Worm (Caenorhabditis elegans) whole organism, young adult: ENCODE measurements around the gene lnp-1.

Source experiments
- B0035.1 ChIP-seq: sonication (generic microtip); optimal IDR thresholded peaks from 2 replicates; lab custom pipeline; 2016; ENCODE audit warnings: missing genetic modification characterization, mild to moderate bottlenecking, missing compliant biosample characterization, missing genotype, missing genetic modification reagents
- D2030.7 ChIP-seq: fragments of 200-800 bp; sonication (Bioruptor generic); IDR thresholded peaks from 2 replicates; pipeline ENCODE4 v1.3.6; 2022; ENCODE audit warnings: missing genetic modification reagents, missing genetic modification characterization, missing compliant biosample characterization
- F22D6.2 ChIP-seq: sonication (generic microtip); optimal IDR thresholded peaks from 2 replicates; lab custom pipeline; 2016; ENCODE audit warnings: mild to moderate bottlenecking, missing genetic modification characterization, missing compliant biosample characterization
- F23B12.7 ChIP-seq: sonication (generic microtip); optimal IDR thresholded peaks from 2 replicates; lab custom pipeline; 2017; ENCODE audit warnings: missing genetic modification characterization, mild to moderate bottlenecking, missing compliant biosample characterization, antibody characterized with exemption, moderate library complexity; ENCODE audit not compliant: insufficient read depth
- F33H1.4 ChIP-seq: fragments of 200-800 bp; sonication (Bioruptor generic); IDR thresholded peaks from 2 replicates; pipeline ENCODE4 v1.3.6; 2022; ENCODE audit warnings: missing genetic modification reagents, missing genetic modification characterization, missing compliant biosample characterization
- F57A8.1 ChIP-seq: fragments of 200-800 bp; sonication (Bioruptor generic); optimal IDR thresholded peaks from 2 replicates; lab custom pipeline; 2018; ENCODE audit warnings: mild to moderate bottlenecking, missing genetic modification characterization, moderate library complexity, missing compliant biosample characterization
- ZK185.1 ChIP-seq: sonication (generic microtip); optimal IDR thresholded peaks from 2 replicates; lab custom pipeline; 2016; ENCODE audit warnings: mild to moderate bottlenecking, missing genetic modification characterization, missing compliant biosample characterization; ENCODE audit not compliant: poor library complexity, severe bottlenecking
- akir-1 ChIP-seq: fragments of 200-800 bp; sonication (Bioruptor generic); optimal IDR thresholded peaks from 2 replicates; lab custom pipeline; 2018; ENCODE audit warnings: mild to moderate bottlenecking, missing genetic modification characterization, moderate library complexity, missing compliant biosample characterization
- ama-1 ChIP-seq, 3 experiments: fragments of 150-350 bp in 1 of 3; sonication (generic microtip) in 2 of 3; optimal IDR thresholded peaks; 2 replicates each; lab custom pipeline; 2014 to 2018; ENCODE audit warnings: missing biosample characterization in 2 of 3, missing genetic modification characterization in 2 of 3, missing genetic modification reagents in 2 of 3
- aptf-3 ChIP-seq: fragments of 200-800 bp; sonication (Bioruptor generic); IDR thresholded peaks from 2 replicates; pipeline ENCODE4 v1.3.6; 2022; ENCODE audit warnings: missing genetic modification characterization, missing compliant biosample characterization
- attf-3 ChIP-seq: fragments of 200-800 bp; sonication (Bioruptor generic); conservative IDR thresholded peaks from 2 replicates; pipeline ENCODE4 v1.3.6; 2022; ENCODE audit warnings: missing genetic modification reagents, missing genetic modification characterization, missing compliant biosample characterization
- attf-6 ChIP-seq: fragments of 200-800 bp; sonication (Bioruptor generic); IDR thresholded peaks from 2 replicates; pipeline ENCODE4 v1.3.6; 2022; ENCODE audit warnings: missing genetic modification reagents, missing genetic modification characterization, missing compliant biosample characterization
- bed-1 ChIP-seq: fragments of 200-800 bp; sonication (Bioruptor generic); IDR thresholded peaks from 2 replicates; pipeline ENCODE4 v1.3.6; 2022; ENCODE audit warnings: missing genetic modification reagents, missing genetic modification characterization, missing compliant biosample characterization
- efl-1 ChIP-seq: fragments of 150-350 bp; optimal IDR thresholded peaks from 2 replicates; lab custom pipeline; 2014; ENCODE audit warnings: missing biosample characterization, missing genetic modification reagents, missing genetic modification characterization
- egl-44 ChIP-seq: fragments of 200-800 bp; sonication (Bioruptor generic); IDR thresholded peaks from 2 replicates; pipeline ENCODE4 v1.3.6; 2022; ENCODE audit warnings: missing genetic modification reagents, missing genetic modification characterization, missing compliant biosample characterization
- fkh-3 ChIP-seq: sonication (generic microtip); optimal IDR thresholded peaks from 2 replicates; lab custom pipeline; 2016; ENCODE audit warnings: mild to moderate bottlenecking, missing genetic modification characterization, missing compliant biosample characterization
- gei-17 ChIP-seq: fragments of 200-800 bp; sonication (Bioruptor generic); optimal IDR thresholded peaks from 2 replicates; lab custom pipeline; 2018; ENCODE audit warnings: mild to moderate bottlenecking, missing genetic modification characterization, missing compliant biosample characterization
- hlh-12 ChIP-seq: sonication (generic microtip); optimal IDR thresholded peaks from 2 replicates; lab custom pipeline; 2016; ENCODE audit warnings: missing genetic modification characterization, missing compliant biosample characterization
- let-526 ChIP-seq: fragments of 200-800 bp; sonication (Bioruptor generic); IDR thresholded peaks from 2 replicates; pipeline ENCODE4 v1.3.6; 2022; ENCODE audit warnings: missing genetic modification reagents, missing genetic modification characterization, missing compliant biosample characterization
- lin-26 ChIP-seq: fragments of 200-800 bp; sonication (Bioruptor generic); IDR thresholded peaks from 2 replicates; pipeline ENCODE4 v1.3.6; 2022; ENCODE audit warnings: missing genetic modification reagents, missing genetic modification characterization, missing compliant biosample characterization
- lin-35 ChIP-seq, 3 experiments: fragments of 150-350 bp in 2 of 3; sonication (generic microtip) in 1 of 3; optimal IDR thresholded peaks; 2 replicates each; lab custom pipeline; 2014 to 2018; ENCODE audit warnings: missing biosample characterization in 3 of 3, missing genetic modification characterization in 3 of 3, missing genetic modification reagents in 3 of 3
- lir-1 ChIP-seq: fragments of 200-800 bp; sonication (Bioruptor generic); conservative IDR thresholded peaks from 2 replicates; pipeline ENCODE4 v1.3.6; 2022; ENCODE audit warnings: missing genetic modification reagents, missing genetic modification characterization, missing compliant biosample characterization
- madf-10 ChIP-seq: sonication (generic microtip); optimal IDR thresholded peaks from 2 replicates; lab custom pipeline; 2016; ENCODE audit warnings: mild to moderate bottlenecking, missing genetic modification characterization, missing compliant biosample characterization
- mes-4 ChIP-seq: sonication (generic microtip); optimal IDR thresholded peaks from 2 replicates; lab custom pipeline; 2016; ENCODE audit warnings: missing genotype, missing genetic modification characterization, missing compliant biosample characterization
- nhr-179 ChIP-seq: sonication (generic microtip); optimal IDR thresholded peaks from 2 replicates; lab custom pipeline; 2016; ENCODE audit warnings: mild to moderate bottlenecking, missing genetic modification characterization, missing compliant biosample characterization
- pha-4 ChIP-seq: fragments of 150-350 bp; sonication (generic microtip); optimal IDR thresholded peaks from 2 replicates; lab custom pipeline; 2014; ENCODE audit warnings: missing biosample characterization, missing genetic modification reagents, missing genetic modification characterization
- repo-1 ChIP-seq: sonication (generic microtip); optimal IDR thresholded peaks from 2 replicates; lab custom pipeline; 2017; ENCODE audit warnings: mild to moderate bottlenecking, missing genetic modification characterization, missing compliant biosample characterization
- snpc-3.4 ChIP-seq: sonication (generic microtip); optimal IDR thresholded peaks from 2 replicates; lab custom pipeline; 2017; ENCODE audit warnings: missing genetic modification characterization, mild to moderate bottlenecking, missing compliant biosample characterization, antibody characterized with exemption, moderate library complexity, missing genotype, missing genetic modification reagents
- tlf-1 ChIP-seq: fragments of 200-800 bp; sonication (Bioruptor generic); optimal IDR thresholded peaks from 2 replicates; lab custom pipeline; 2018; ENCODE audit warnings: mild to moderate bottlenecking, missing genetic modification characterization, missing compliant biosample characterization
- ztf-28 ChIP-seq: fragments of 200-800 bp; sonication (Bioruptor generic); IDR thresholded peaks from 2 replicates; pipeline ENCODE4 v1.3.6; 2022; ENCODE audit warnings: missing genetic modification reagents, missing genetic modification characterization, missing compliant biosample characterization
- ztf-3 ChIP-seq: fragments of 200-800 bp; sonication (Bioruptor generic); optimal IDR thresholded peaks from 2 replicates; lab custom pipeline; 2018; ENCODE audit warnings: mild to moderate bottlenecking, missing genetic modification characterization, missing compliant biosample characterization

The lnp-1 gene

ce11 chrX:4576272-4576671, 12.3 kb upstream of the lnp-1 start:
- no peak for TF ChIP-seq B0035.1
- no peak for TF ChIP-seq pha-4
- no peak for TF ChIP-seq hlh-12 (tag; lab: Kevin White, UChicago)
- TF ChIP-seq F22D6.2 (tag; lab: Kevin White, UChicago), result no peak
- no peak for TF ChIP-seq ama-1 (optimal IDR thresholded peaks at IDR 0.05; lab: Kevin White, UChicago)
- no peak for TF ChIP-seq ama-1 (GFP tag; optimal IDR thresholded peaks at IDR 0.05; lab: Kevin White, UChicago)

ce11 chrX:4577941-4578340, 10.6 kb upstream of the lnp-1 start, which contains the start of gene C05E11.3:
TSS of gene C05E11.3 (plus strand) at chrX:4578241.
- TF ChIP-seq bed-1 (no peak), madf-10 (no peak), pha-4 (no peak), tlf-1 (GFP tag; lab: Kevin White, UChicago) (no peak), mes-4 (tag; lab: Kevin White, UChicago) (no peak), let-526 (GFP tag; lab: Robert Waterston, UW) (no peak), egl-44 (no peak), lin-26 (GFP tag; lab: Robert Waterston, UW) (no peak), ztf-3 (GFP tag; lab: Kevin White, UChicago) (no peak), D2030.7 (GFP tag; lab: Robert Waterston, UW) (no peak)

- no peak for TF ChIP-seq lir-1 (GFP tag; lab: Robert Waterston, UW)
- TF ChIP-seq snpc-3.4 (tag; lab: Kevin White, UChicago), result no peak
These were observed 10.0 kb upstream of the lnp-1 start for ce11 chrX:4578581-4578980.

ce11 chrX:4585579-4585978, 3.0 kb upstream of the lnp-1 start, which contains the start of gene C05E11.7:
TSS of gene C05E11.7 (minus strand) at chrX:4585679.
- TF ChIP-seq gei-17 (GFP tag; lab: Kevin White, UChicago) (no peak), fkh-3 (tag; lab: Kevin White, UChicago) (no peak), ztf-3 (GFP tag; lab: Kevin White, UChicago) (no peak)

ce11 chrX:4586617-4587016, 1.9 kb upstream of the lnp-1 start, which contains the start of gene C05E11.2:
TSS of gene C05E11.2 (plus strand) at chrX:4586917.
- TF ChIP-seq akir-1 (GFP tag; lab: Kevin White, UChicago) (no peak), F57A8.1 (GFP tag; lab: Kevin White, UChicago) (no peak), efl-1 (no peak), bed-1 (no peak), nhr-179 (tag; lab: Kevin White, UChicago) (no peak), ztf-28 (no peak), F33H1.4 (no peak), gei-17 (GFP tag; lab: Kevin White, UChicago) (no peak), ZK185.1 (tag; lab: Kevin White, UChicago) (no peak), aptf-3 (GFP tag; lab: Robert Waterston, UW) (no peak), attf-6 (GFP tag; lab: Robert Waterston, UW) (no peak), F22D6.2 (tag; lab: Kevin White, UChicago) (no peak), F23B12.7 (no peak), lin-35 (GFP tag; optimal IDR thresholded peaks at IDR 0.05; lab: Kevin White, UChicago) (no peak), B0035.1 (no peak), repo-1 (tag; lab: Kevin White, UChicago) (no peak), attf-3 (no peak)
